Worm (Caenorhabditis elegans) whole organism, L3 larva: ENCODE measurements around the gene fbxa-196.

Experiments
- ZK546.5 ChIP-seq: sonication (generic microtip); optimal IDR thresholded peaks from 2 replicates; lab custom pipeline; 2017; ENCODE audit warnings: missing biosample characterization, missing genetic modification characterization
- ama-1 ChIP-seq: fragments of 150-350 bp; optimal IDR thresholded peaks from 2 replicates; lab custom pipeline; 2018
- ceh-16 ChIP-seq: sonication (generic microtip); optimal IDR thresholded peaks from 2 replicates; lab custom pipeline; 2017; ENCODE audit warnings: missing biosample characterization, missing genetic modification characterization
- ceh-82 ChIP-seq: fragments of 150-350 bp; optimal IDR thresholded peaks from 2 replicates; lab custom pipeline; 2014; ENCODE audit warnings: missing biosample characterization, missing genetic modification characterization
- ceh-9 ChIP-seq: sonication (generic microtip); optimal IDR thresholded peaks from 2 replicates; lab custom pipeline; 2018; ENCODE audit warnings: missing biosample characterization, missing genetic modification characterization
- egl-5 ChIP-seq: fragments of 150-350 bp; optimal IDR thresholded peaks from 2 replicates; lab custom pipeline; 2017; ENCODE audit warnings: missing biosample characterization, missing genetic modification reagents, missing genetic modification characterization, inconsistent platforms
- elt-1 ChIP-seq: fragments of 150-350 bp; optimal IDR thresholded peaks from 2 replicates; lab custom pipeline; 2014; ENCODE audit warnings: missing biosample characterization, missing genetic modification characterization
- elt-2 ChIP-seq: sonication (generic microtip); optimal IDR thresholded peaks from 2 replicates; lab custom pipeline; 2016; ENCODE audit warnings: missing genetic modification reagents, mild to moderate bottlenecking, missing genetic modification characterization, missing compliant biosample characterization
- eor-1 ChIP-seq, 2 experiments: fragments of 150-350 bp; optimal IDR thresholded peaks; 2 replicates each; lab custom pipeline; 2014 to 2018; ENCODE audit warnings: missing biosample characterization in 2 of 2, missing genetic modification characterization in 2 of 2
- fkh-10 ChIP-seq: sonication (generic microtip); optimal IDR thresholded peaks from 2 replicates; lab custom pipeline; 2017; ENCODE audit warnings: missing biosample characterization, missing genetic modification reagents, missing genetic modification characterization
- fkh-2 ChIP-seq: fragments of 150-350 bp; optimal IDR thresholded peaks from 2 replicates; lab custom pipeline; 2014; ENCODE audit warnings: missing biosample characterization, missing genetic modification reagents, missing genetic modification characterization
- hmg-11 ChIP-seq: sonication (generic microtip); optimal IDR thresholded peaks from 2 replicates; lab custom pipeline; 2016; ENCODE audit warnings: missing genetic modification characterization, missing compliant biosample characterization
- jun-1 ChIP-seq: fragments of 150-350 bp; optimal IDR thresholded peaks from 2 replicates; lab custom pipeline; 2014; ENCODE audit warnings: missing biosample characterization, missing genetic modification reagents, missing genetic modification characterization
- lin-15B ChIP-seq: fragments of 150-350 bp; optimal IDR thresholded peaks from 2 replicates; lab custom pipeline; 2014; ENCODE audit warnings: missing biosample characterization, missing genetic modification characterization
- lsy-12 ChIP-seq: sonication (generic microtip); optimal IDR thresholded peaks from 2 replicates; lab custom pipeline; 2016; ENCODE audit warnings: mild to moderate bottlenecking, missing genetic modification characterization, missing compliant biosample characterization
- mml-1 ChIP-seq: fragments of 150-350 bp; sonication (generic microtip); optimal IDR thresholded peaks from 3 replicates; lab custom pipeline; 2014; ENCODE audit warnings: missing biosample characterization, missing genetic modification characterization
- nfya-1 ChIP-seq: sonication (generic microtip); optimal IDR thresholded peaks from 2 replicates; lab custom pipeline; 2017; ENCODE audit warnings: missing genetic modification characterization, mild to moderate bottlenecking, missing compliant biosample characterization, antibody characterized with exemption, moderate library complexity; ENCODE audit not compliant: insufficient read depth
- nhr-12 ChIP-seq: fragments of 150-350 bp; optimal IDR thresholded peaks from 2 replicates; lab custom pipeline; 2014; ENCODE audit warnings: missing biosample characterization, missing genetic modification characterization
- nhr-23 ChIP-seq: fragments of 150-350 bp; optimal IDR thresholded peaks from 2 replicates; lab custom pipeline; 2014; ENCODE audit warnings: missing biosample characterization, missing genetic modification reagents, missing genetic modification characterization
- nhr-28 ChIP-seq: fragments of 150-350 bp; optimal IDR thresholded peaks from 2 replicates; lab custom pipeline; 2014; ENCODE audit warnings: missing biosample characterization, missing genetic modification characterization
- nhr-67 ChIP-seq: fragments of 150-350 bp; optimal IDR thresholded peaks from 2 replicates; lab custom pipeline; 2014; ENCODE audit warnings: missing biosample characterization, missing genetic modification characterization
- nhr-76 ChIP-seq: fragments of 150-350 bp; sonication (generic microtip); optimal IDR thresholded peaks from 5 replicates; lab custom pipeline; 2014; ENCODE audit warnings: missing biosample characterization, missing genetic modification characterization
- nhr-77 ChIP-seq: fragments of 150-350 bp; optimal IDR thresholded peaks from 2 replicates; lab custom pipeline; 2014; ENCODE audit warnings: missing biosample characterization, missing genetic modification characterization
- pha-4 ChIP-seq: fragments of 150-350 bp; optimal IDR thresholded peaks from 2 replicates; lab custom pipeline; 2014; ENCODE audit warnings: missing biosample characterization, missing genetic modification reagents, missing genetic modification characterization
- sea-2 ChIP-seq: fragments of 150-350 bp; sonication (generic microtip); optimal IDR thresholded peaks from 4 replicates; lab custom pipeline; 2014; ENCODE audit warnings: missing biosample characterization, missing genetic modification reagents, missing genetic modification characterization
- snpc-4 ChIP-seq: fragments of 150-350 bp; optimal IDR thresholded peaks from 2 replicates; lab custom pipeline; 2014; ENCODE audit warnings: missing biosample characterization, missing genetic modification characterization
- tbx-2 ChIP-seq: sonication (generic microtip); optimal IDR thresholded peaks from 2 replicates; lab custom pipeline; 2016; ENCODE audit warnings: mild to moderate bottlenecking, missing genetic modification characterization, missing compliant biosample characterization
- unc-39 ChIP-seq: sonication (generic microtip); optimal IDR thresholded peaks from 4 replicates; lab custom pipeline; 2017; ENCODE audit warnings: missing biosample characterization, missing genetic modification characterization
- unc-62 ChIP-seq: fragments of 150-350 bp; sonication (generic microtip); optimal IDR thresholded peaks from 4 replicates; lab custom pipeline; 2014; ENCODE audit warnings: missing biosample characterization, missing genetic modification reagents, missing genetic modification characterization
- zag-1 ChIP-seq: fragments of 150-350 bp; optimal IDR thresholded peaks from 2 replicates; lab custom pipeline; 2014; ENCODE audit warnings: missing biosample characterization, missing genetic modification characterization

fbxa-196 gene

DNA sequence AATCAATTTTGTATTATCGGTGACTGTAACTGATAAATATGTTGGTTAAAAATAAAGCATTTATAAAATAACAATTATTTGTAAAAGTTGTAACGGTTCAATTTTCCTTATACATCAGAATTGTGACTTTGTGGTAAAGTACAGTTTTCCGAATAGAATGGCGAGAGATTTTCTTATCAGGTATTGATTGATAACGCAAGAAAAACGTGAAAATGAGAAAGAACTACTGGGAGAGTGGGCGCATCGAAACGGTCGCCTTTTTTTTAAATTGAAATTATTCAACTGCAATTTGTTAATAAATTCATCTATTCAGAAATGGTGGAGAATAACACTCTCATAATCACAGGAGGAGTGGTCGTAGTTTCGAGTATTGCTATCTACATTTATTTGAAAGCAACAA is 12.1 kb upstream of the fbxa-196 start, which contains the start of gene hpo-19:
TSS of gene hpo-19 (plus strand) at position 314 of the 400 bp plus-strand sequence.
- TF ChIP-seq ceh-16 (tag; lab: Kevin White, UChicago) (no peak), elt-2 (tag; lab: Kevin White, UChicago) (peak; percentile 55), hmg-11 (tag; lab: Kevin White, UChicago) (no peak), nfya-1 (tag; lab: Kevin White, UChicago) (no peak), unc-39 (tag; lab: Kevin White, UChicago) (no peak), nhr-23 (tag; lab: Kevin White, UChicago) (no peak), ceh-82 (tag; lab: Kevin White, UChicago) (no peak), nhr-28 (no peak), nhr-76 (no peak)

DNA sequence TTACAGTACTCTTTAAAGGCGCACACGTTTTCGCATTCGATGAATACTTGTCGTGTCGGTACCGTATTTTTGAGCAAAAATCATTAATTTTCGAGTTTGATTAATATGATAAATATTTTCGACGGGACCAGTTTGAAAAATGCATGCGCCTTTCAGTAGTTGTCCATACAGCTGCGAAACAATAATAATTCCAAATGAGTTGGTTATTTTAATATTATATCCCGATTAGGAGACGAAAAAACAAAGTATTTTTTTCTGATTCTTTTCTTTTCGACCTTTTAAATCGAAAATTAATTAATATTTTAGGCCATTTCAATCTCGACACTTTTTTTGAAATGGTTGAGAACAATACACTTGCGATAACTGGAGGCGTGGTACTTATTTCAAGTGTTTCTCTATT is 9.9 kb upstream of the fbxa-196 start, which contains the start of gene T05H4.4:
TSS of gene T05H4.4 (plus strand) at position 301 of the 400 bp plus-strand sequence.
- TF ChIP-seq elt-1 (tag; lab: Kevin White, UChicago): no peak
- no peak for TF ChIP-seq tbx-2 (tag; lab: Kevin White, UChicago)
- no peak for TF ChIP-seq eor-1 (tag; optimal IDR thresholded peaks at IDR 0.05; lab: Kevin White, UChicago)
- no peak for TF ChIP-seq snpc-4
- no peak for TF ChIP-seq jun-1 (tag; lab: Kevin White, UChicago)
- TF ChIP-seq ZK546.5 (tag; lab: Kevin White, UChicago): no peak
- TF ChIP-seq lsy-12 (tag; lab: Kevin White, UChicago): no peak
- no peak for TF ChIP-seq ama-1 (lab: Kevin White, UChicago)
- TF ChIP-seq nhr-23 (tag; lab: Kevin White, UChicago): no peak
- no peak for TF ChIP-seq ceh-9 (tag; lab: Kevin White, UChicago)

DNA sequence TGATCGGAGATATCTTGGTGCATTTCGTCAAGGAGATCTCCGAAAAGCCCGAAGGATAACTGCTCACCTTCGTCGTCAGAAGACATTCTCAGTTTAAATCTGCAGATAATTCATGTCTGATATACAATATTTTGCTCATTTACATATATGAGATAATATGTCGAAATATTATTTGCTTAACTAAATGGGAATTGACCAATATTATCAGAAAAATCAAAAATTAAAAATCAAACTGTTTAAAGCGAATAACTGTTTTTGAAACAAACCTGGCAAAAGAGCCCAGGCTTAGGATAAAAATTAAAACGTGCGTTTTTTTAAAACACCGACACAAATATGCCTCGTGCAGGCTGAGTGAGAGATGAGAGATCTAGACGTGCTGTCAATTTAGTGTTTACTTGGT is 6.8 kb upstream of the fbxa-196 start, which contains the start of gene T05H4.15:
TSS of gene T05H4.15 (minus strand) at position 101 of the 400 bp plus-strand sequence.
- TF ChIP-seq snpc-4 (no peak), fkh-2 (tag; lab: Kevin White, UChicago) (no peak), egl-5 (tag; lab: Kevin White, UChicago) (no peak), lsy-12 (tag; lab: Kevin White, UChicago) (no peak), nfya-1 (tag; lab: Kevin White, UChicago) (no peak), fkh-10 (no peak), lin-15B (tag; lab: Kevin White, UChicago) (no peak), nhr-77 (tag; lab: Kevin White, UChicago) (no peak), jun-1 (tag; lab: Kevin White, UChicago) (no peak), nhr-12 (tag; lab: Kevin White, UChicago) (no peak), unc-39 (tag; lab: Kevin White, UChicago) (no peak), ceh-9 (tag; lab: Kevin White, UChicago) (no peak), zag-1 (no peak), sea-2 (GFP tag; lab: Kevin White, UChicago) (no peak), unc-62 (GFP tag; lab: Kevin White, UChicago) (no peak), nhr-23 (tag; lab: Kevin White, UChicago) (no peak), nhr-67 (no peak)

DNA sequence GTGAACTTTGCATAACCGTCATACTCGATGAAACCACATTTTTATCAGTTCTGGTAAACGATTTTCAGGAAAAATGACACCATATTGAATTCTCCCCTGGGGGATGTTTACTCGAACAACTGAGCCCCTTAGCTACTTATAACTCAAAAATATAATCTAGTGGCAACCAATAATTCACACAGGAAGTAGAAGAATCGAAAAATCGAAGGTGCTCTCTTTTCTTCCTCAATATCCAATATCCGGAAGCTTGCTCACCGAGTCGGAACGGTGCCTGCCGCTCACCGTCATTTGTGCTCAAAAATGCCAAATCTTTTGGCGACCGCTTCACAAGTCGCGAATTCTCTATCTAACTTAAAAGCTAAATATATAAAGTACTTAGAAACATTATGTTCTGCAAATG is 6.4 kb upstream of the fbxa-196 start, which contains the start of gene T05H4.3:
TSS of gene T05H4.3 (plus strand) at position 301 of the 400 bp plus-strand sequence.
- TF ChIP-seq egl-5 (tag; lab: Kevin White, UChicago): no peak
- TF ChIP-seq pha-4 (tag; lab: Kevin White, UChicago): no peak
- no peak for TF ChIP-seq ama-1 (lab: Kevin White, UChicago)
- no peak for TF ChIP-seq fkh-2 (tag; lab: Kevin White, UChicago)
- no peak for TF ChIP-seq eor-1 (tag; optimal IDR thresholded peaks at IDR 0.05; lab: Kevin White, UChicago)
- no peak for TF ChIP-seq nhr-77 (tag; lab: Kevin White, UChicago)
- no peak for TF ChIP-seq ceh-16 (tag; lab: Kevin White, UChicago)
- TF ChIP-seq elt-1 (tag; lab: Kevin White, UChicago): no peak
- no peak for TF ChIP-seq hmg-11 (tag; lab: Kevin White, UChicago)
- no peak for TF ChIP-seq nhr-12 (tag; lab: Kevin White, UChicago)

DNA sequence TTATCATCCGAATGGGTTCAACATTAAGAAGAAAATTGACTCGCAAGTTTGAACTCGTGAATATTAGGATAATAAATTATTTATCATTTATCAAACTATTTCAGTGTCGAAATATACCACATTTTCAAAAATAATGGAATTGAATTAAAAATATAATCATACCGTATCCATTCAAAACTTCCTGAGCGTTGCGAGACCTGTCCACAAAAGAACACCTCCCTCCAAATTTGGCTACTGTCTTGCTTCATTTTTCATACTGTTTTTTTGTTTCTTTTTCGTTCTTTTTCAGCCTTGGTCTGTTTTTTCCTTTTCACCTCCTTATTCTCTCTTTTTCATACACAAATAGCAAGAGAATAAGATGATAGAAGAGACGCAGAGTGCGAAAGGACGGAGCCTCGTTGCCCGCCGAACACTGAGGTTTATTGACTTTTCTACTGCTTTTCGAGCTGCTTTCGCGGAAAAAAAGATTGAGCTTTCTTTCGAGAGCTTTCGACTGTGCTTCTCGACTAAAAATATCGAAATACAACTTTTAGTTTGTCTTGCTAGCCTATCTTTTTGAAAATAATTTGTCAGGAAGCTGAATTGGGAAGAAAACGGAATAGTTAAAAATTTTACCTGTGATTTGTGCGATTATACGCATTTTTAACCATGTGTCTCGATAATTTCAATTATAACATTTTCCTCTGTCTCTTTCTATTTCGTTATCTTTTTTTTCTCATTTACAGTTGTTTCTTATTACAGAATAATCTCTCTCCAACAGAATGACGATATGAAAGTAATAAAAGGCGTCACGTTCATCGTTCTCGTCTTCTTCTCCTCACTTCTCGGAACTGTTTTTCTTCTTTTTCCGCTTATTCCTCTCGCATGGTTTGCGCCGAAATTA is 1.9 kb downstream of the fbxa-196 start, which contains the start of gene acl-8:
TSS of gene acl-8 (plus strand) at position 742 of the 883 bp plus-strand sequence.
- TF ChIP-seq mml-1 (tag; lab: Kevin White, UChicago): no peak
- peak; percentile 73 for TF ChIP-seq elt-2 (tag; lab: Kevin White, UChicago)
- peak; percentile 86 for TF ChIP-seq pha-4 (tag; lab: Kevin White, UChicago)
- TF ChIP-seq, all 47 proteins: peak for 2
